Worm (Caenorhabditis elegans) whole organism, young adult: ENCODE results near the gene hlh-11.

Experiments used
- B0019.2 ChIP-seq: fragments of 200-800 bp; sonication (Bioruptor generic); conservative IDR thresholded peaks from 2 replicates; pipeline ENCODE4 v1.3.6; 2022; ENCODE audit warnings: missing genetic modification reagents, missing genetic modification characterization, missing compliant biosample characterization
- B0035.1 ChIP-seq: sonication (generic microtip); optimal IDR thresholded peaks from 2 replicates; lab custom pipeline; 2016; ENCODE audit warnings: missing genetic modification characterization, mild to moderate bottlenecking, missing compliant biosample characterization, missing genotype, missing genetic modification reagents
- B0336.3 ChIP-seq: fragments of 200-800 bp; sonication (Bioruptor generic); IDR thresholded peaks from 2 replicates; pipeline ENCODE4 v1.3.6; 2022; ENCODE audit warnings: missing genetic modification characterization, missing compliant biosample characterization
- F10E7.11 ChIP-seq: sonication (generic microtip); optimal IDR thresholded peaks from 2 replicates; lab custom pipeline; 2017; ENCODE audit warnings: mild to moderate bottlenecking, missing genetic modification characterization, moderate library complexity, missing compliant biosample characterization
- F22D6.2 ChIP-seq: sonication (generic microtip); optimal IDR thresholded peaks from 2 replicates; lab custom pipeline; 2016; ENCODE audit warnings: mild to moderate bottlenecking, missing genetic modification characterization, missing compliant biosample characterization
- F23B12.7 ChIP-seq: sonication (generic microtip); optimal IDR thresholded peaks from 2 replicates; lab custom pipeline; 2017; ENCODE audit warnings: missing genetic modification characterization, mild to moderate bottlenecking, missing compliant biosample characterization, antibody characterized with exemption, moderate library complexity; ENCODE audit not compliant: insufficient read depth
- F33H1.4 ChIP-seq: fragments of 200-800 bp; sonication (Bioruptor generic); IDR thresholded peaks from 2 replicates; pipeline ENCODE4 v1.3.6; 2022; ENCODE audit warnings: missing genetic modification reagents, missing genetic modification characterization, missing compliant biosample characterization
- F49E8.2 ChIP-seq: sonication (generic microtip); optimal IDR thresholded peaks from 3 replicates; lab custom pipeline; 2017; ENCODE audit warnings: missing genetic modification characterization, mild to moderate bottlenecking, missing compliant biosample characterization, antibody characterized with exemption, moderate library complexity; ENCODE audit not compliant: insufficient read depth
- F52B5.7 ChIP-seq: sonication (generic microtip); optimal IDR thresholded peaks from 2 replicates; lab custom pipeline; 2016; ENCODE audit warnings: mild to moderate bottlenecking, missing genetic modification characterization, missing compliant biosample characterization
- F55B11.4 ChIP-seq: sonication (generic microtip); optimal IDR thresholded peaks from 2 replicates; lab custom pipeline; 2016; ENCODE audit warnings: missing compliant biosample characterization, missing genetic modification characterization, borderline replicate concordance; ENCODE audit not compliant: insufficient read depth
- K12H6.12 ChIP-seq: fragments of 200-800 bp; sonication (Bioruptor generic); optimal IDR thresholded peaks from 2 replicates; lab custom pipeline; 2018; ENCODE audit warnings: mild to moderate bottlenecking, missing genetic modification characterization, missing compliant biosample characterization
- Y53F4B.3 ChIP-seq: fragments of 200-800 bp; sonication (Bioruptor generic); IDR thresholded peaks from 2 replicates; pipeline ENCODE4 v1.3.6; 2022; ENCODE audit warnings: missing genetic modification reagents, missing genetic modification characterization, missing compliant biosample characterization
- Y67H2A.10 ChIP-seq: fragments of 200-800 bp; sonication (Bioruptor generic); conservative IDR thresholded peaks from 2 replicates; pipeline ENCODE4 v1.3.6; 2022; ENCODE audit warnings: missing genetic modification reagents, missing genetic modification characterization, missing compliant biosample characterization
- Y79H2A.3 ChIP-seq: fragments of 200-800 bp; sonication (Bioruptor generic); conservative IDR thresholded peaks from 2 replicates; pipeline ENCODE4 v1.3.6; 2022; ENCODE audit warnings: missing genetic modification reagents, missing genetic modification characterization, missing compliant biosample characterization
- ZK185.1 ChIP-seq: sonication (generic microtip); optimal IDR thresholded peaks from 2 replicates; lab custom pipeline; 2016; ENCODE audit warnings: mild to moderate bottlenecking, missing genetic modification characterization, missing compliant biosample characterization; ENCODE audit not compliant: poor library complexity, severe bottlenecking
- akir-1 ChIP-seq: fragments of 200-800 bp; sonication (Bioruptor generic); optimal IDR thresholded peaks from 2 replicates; lab custom pipeline; 2018; ENCODE audit warnings: mild to moderate bottlenecking, missing genetic modification characterization, moderate library complexity, missing compliant biosample characterization
- aptf-3 ChIP-seq: fragments of 200-800 bp; sonication (Bioruptor generic); IDR thresholded peaks from 2 replicates; pipeline ENCODE4 v1.3.6; 2022; ENCODE audit warnings: missing genetic modification characterization, missing compliant biosample characterization
- athp-1 ChIP-seq: sonication (generic microtip); optimal IDR thresholded peaks from 2 replicates; lab custom pipeline; 2017; ENCODE audit warnings: mild to moderate bottlenecking, missing genetic modification characterization, missing compliant biosample characterization
- ccch-3 ChIP-seq: fragments of 200-800 bp; sonication (Bioruptor generic); optimal IDR thresholded peaks from 2 replicates; lab custom pipeline; 2018; ENCODE audit warnings: mild to moderate bottlenecking, missing genetic modification characterization, missing compliant biosample characterization
- cebp-2 ChIP-seq: fragments of 200-800 bp; sonication (Bioruptor generic); IDR thresholded peaks from 2 replicates; pipeline ENCODE4 v1.3.6; 2022; ENCODE audit warnings: missing genetic modification characterization, missing compliant biosample characterization
- ceh-40 ChIP-seq: fragments of 200-800 bp; sonication (Bioruptor generic); IDR thresholded peaks from 2 replicates; pipeline ENCODE4 v1.3.6; 2022; ENCODE audit warnings: missing genetic modification characterization, missing compliant biosample characterization
- die-1 ChIP-seq: sonication (generic microtip); optimal IDR thresholded peaks from 2 replicates; lab custom pipeline; 2016; ENCODE audit warnings: missing genotype, mild to moderate bottlenecking, missing genetic modification characterization, missing compliant biosample characterization
- dox-1 ChIP-seq: fragments of 200-800 bp; sonication (Bioruptor generic); IDR thresholded peaks from 2 replicates; pipeline ENCODE4 v1.3.6; 2022; ENCODE audit warnings: missing genetic modification reagents, missing genetic modification characterization, missing compliant biosample characterization
- egl-44 ChIP-seq: fragments of 200-800 bp; sonication (Bioruptor generic); IDR thresholded peaks from 2 replicates; pipeline ENCODE4 v1.3.6; 2022; ENCODE audit warnings: missing genetic modification reagents, missing genetic modification characterization, missing compliant biosample characterization
- egrh-3 ChIP-seq: fragments of 200-800 bp; sonication (Bioruptor generic); IDR thresholded peaks from 2 replicates; pipeline ENCODE4 v1.3.6; 2022; ENCODE audit warnings: missing genetic modification reagents, missing genetic modification characterization, missing compliant biosample characterization
- ets-4 ChIP-seq: fragments of 200-800 bp; sonication (Bioruptor generic); optimal IDR thresholded peaks from 2 replicates; lab custom pipeline; 2018; ENCODE audit warnings: mild to moderate bottlenecking, missing genetic modification characterization, missing compliant biosample characterization
- fkh-3 ChIP-seq: sonication (generic microtip); optimal IDR thresholded peaks from 2 replicates; lab custom pipeline; 2016; ENCODE audit warnings: mild to moderate bottlenecking, missing genetic modification characterization, missing compliant biosample characterization
- hlh-12 ChIP-seq: sonication (generic microtip); optimal IDR thresholded peaks from 2 replicates; lab custom pipeline; 2016; ENCODE audit warnings: missing genetic modification characterization, missing compliant biosample characterization
- hlh-26 ChIP-seq: fragments of 200-800 bp; sonication (Bioruptor generic); conservative IDR thresholded peaks from 2 replicates; pipeline ENCODE4 v1.3.6; 2022; ENCODE audit warnings: missing genetic modification reagents, missing genetic modification characterization, missing compliant biosample characterization
- hmg-1.2 ChIP-seq: fragments of 200-800 bp; sonication (Bioruptor generic); IDR thresholded peaks from 2 replicates; pipeline ENCODE4 v1.3.6; 2022; ENCODE audit warnings: missing genetic modification reagents, missing genetic modification characterization, missing compliant biosample characterization
- lin-54 ChIP-seq: fragments of 200-800 bp; sonication (Bioruptor generic); optimal IDR thresholded peaks from 2 replicates; lab custom pipeline; 2018; ENCODE audit warnings: mild to moderate bottlenecking, missing genetic modification characterization, missing compliant biosample characterization
- lir-1 ChIP-seq: fragments of 200-800 bp; sonication (Bioruptor generic); conservative IDR thresholded peaks from 2 replicates; pipeline ENCODE4 v1.3.6; 2022; ENCODE audit warnings: missing genetic modification reagents, missing genetic modification characterization, missing compliant biosample characterization
- lsl-1 ChIP-seq: fragments of 200-800 bp; sonication (Bioruptor generic); optimal IDR thresholded peaks from 2 replicates; lab custom pipeline; 2018; ENCODE audit warnings: mild to moderate bottlenecking, missing genetic modification characterization, moderate library complexity, missing compliant biosample characterization
- madf-10 ChIP-seq: sonication (generic microtip); optimal IDR thresholded peaks from 2 replicates; lab custom pipeline; 2016; ENCODE audit warnings: mild to moderate bottlenecking, missing genetic modification characterization, missing compliant biosample characterization
- mcd-1 ChIP-seq: fragments of 200-800 bp; sonication (Bioruptor generic); IDR thresholded peaks from 2 replicates; pipeline ENCODE4 v1.3.6; 2022; ENCODE audit warnings: missing genetic modification reagents, missing genetic modification characterization, missing compliant biosample characterization
- mes-4 ChIP-seq: sonication (generic microtip); optimal IDR thresholded peaks from 2 replicates; lab custom pipeline; 2016; ENCODE audit warnings: missing genotype, missing genetic modification characterization, missing compliant biosample characterization
- mxl-1 ChIP-seq: sonication (generic microtip); optimal IDR thresholded peaks from 2 replicates; lab custom pipeline; 2016; ENCODE audit warnings: missing genetic modification characterization, missing compliant biosample characterization
- nfya-1 ChIP-seq: sonication (generic microtip); optimal IDR thresholded peaks from 2 replicates; lab custom pipeline; 2017; ENCODE audit warnings: antibody characterized with exemption, missing compliant biosample characterization, missing genetic modification characterization, borderline replicate concordance; ENCODE audit not compliant: insufficient read depth
- nhr-90 ChIP-seq: sonication (generic microtip); optimal IDR thresholded peaks from 2 replicates; lab custom pipeline; 2016; ENCODE audit warnings: missing genotype, mild to moderate bottlenecking, missing genetic modification characterization, missing compliant biosample characterization
- pbrm-1 ChIP-seq: fragments of 200-800 bp; sonication (Bioruptor generic); IDR thresholded peaks from 2 replicates; pipeline ENCODE4 v1.3.6; 2022; ENCODE audit warnings: missing genetic modification reagents, missing genetic modification characterization, missing compliant biosample characterization
- repo-1 ChIP-seq: sonication (generic microtip); optimal IDR thresholded peaks from 2 replicates; lab custom pipeline; 2017; ENCODE audit warnings: mild to moderate bottlenecking, missing genetic modification characterization, missing compliant biosample characterization
- sea-2 ChIP-seq: fragments of 200-800 bp; sonication (Bioruptor generic); IDR thresholded peaks from 2 replicates; pipeline ENCODE4 v1.3.6; 2022; ENCODE audit warnings: missing genetic modification characterization, missing compliant biosample characterization
- snpc-1.1 ChIP-seq: sonication (generic microtip); optimal IDR thresholded peaks from 2 replicates; lab custom pipeline; 2017; ENCODE audit warnings: missing genetic modification characterization, mild to moderate bottlenecking, missing compliant biosample characterization, antibody characterized with exemption, moderate library complexity, missing genotype, missing genetic modification reagents; ENCODE audit not compliant: insufficient read depth
- snpc-1.3 ChIP-seq: sonication (generic microtip); optimal IDR thresholded peaks from 2 replicates; lab custom pipeline; 2017; ENCODE audit warnings: missing genetic modification characterization, mild to moderate bottlenecking, missing compliant biosample characterization, antibody characterized with exemption, moderate library complexity, missing genotype, missing genetic modification reagents; ENCODE audit not compliant: insufficient read depth
- tbp1 ChIP-seq: fragments of 200-800 bp; sonication (Bioruptor generic); optimal IDR thresholded peaks from 2 replicates; lab custom pipeline; 2018; ENCODE audit warnings: mild to moderate bottlenecking, missing genetic modification characterization, missing compliant biosample characterization
- tlf-1 ChIP-seq: fragments of 200-800 bp; sonication (Bioruptor generic); optimal IDR thresholded peaks from 2 replicates; lab custom pipeline; 2018; ENCODE audit warnings: mild to moderate bottlenecking, missing genetic modification characterization, missing compliant biosample characterization
- ztf-18 ChIP-seq: sonication (generic microtip); optimal IDR thresholded peaks from 2 replicates; lab custom pipeline; 2016; ENCODE audit warnings: missing genotype, mild to moderate bottlenecking, missing genetic modification characterization, missing compliant biosample characterization
- ztf-22 ChIP-seq: fragments of 200-800 bp; sonication (Bioruptor generic); optimal IDR thresholded peaks from 2 replicates; lab custom pipeline; 2018; ENCODE audit warnings: mild to moderate bottlenecking, missing genetic modification characterization, moderate library complexity, missing compliant biosample characterization

The hlh-11 gene

DNA sequence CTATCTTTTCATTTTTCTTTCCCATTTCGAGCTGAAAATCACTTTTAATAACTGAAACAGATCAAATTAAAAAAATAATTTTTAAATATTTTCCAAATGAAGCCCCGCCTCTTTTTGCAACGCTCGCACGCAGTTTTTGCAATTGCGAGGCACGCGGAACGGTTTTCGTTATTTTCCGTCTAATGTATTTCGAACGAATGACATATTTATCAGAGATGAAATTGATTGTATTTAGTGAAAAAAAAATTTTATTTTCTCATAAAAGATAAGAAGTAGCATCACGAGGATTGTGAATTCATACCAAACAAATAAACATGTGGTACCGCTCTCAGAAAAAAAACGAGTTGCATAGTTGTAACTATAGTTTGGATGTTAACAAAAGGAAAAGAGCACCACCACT, 10.3 kb downstream of the hlh-11 start, which contains the start of gene rpac-19 (continued):
- TF ChIP-seq lsl-1 (peak; percentile 57), F55B11.4 (tag; lab: Kevin White, UChicago) (no peak), repo-1 (tag; lab: Kevin White, UChicago) (peak; percentile 89), F52B5.7 (tag; lab: Kevin White, UChicago) (peak; percentile 65), fkh-3 (no peak), dox-1 (no peak), nfya-1 (tag; lab: Kevin White, UChicago) (no peak), Y79H2A.3 (no peak; the same call in 1 of the 2 replicates), mcd-1 (peak; percentile 78), hlh-12 (no peak), F10E7.11 (peak; percentile 89), nhr-90 (tag; lab: Kevin White, UChicago) (peak; percentile 28), egrh-3 (GFP tag; lab: Robert Waterston, UW) (no peak), F49E8.2 (peak; percentile 44), F23B12.7 (tag; lab: Kevin White, UChicago) (peak; percentile 53), die-1 (tag; lab: Kevin White, UChicago) (peak; percentile 28), lin-54 (GFP tag; lab: Kevin White, UChicago) (peak; percentile 80), ztf-18 (peak; percentile 75), tlf-1 (GFP tag; lab: Kevin White, UChicago) (peak; percentile 86), cebp-2 (GFP tag; lab: Robert Waterston, UW) (no peak), mes-4 (tag; lab: Kevin White, UChicago) (peak; percentile 53), ztf-22 (GFP tag; lab: Kevin White, UChicago) (peak; percentile 34), mxl-1 (tag; lab: Kevin White, UChicago) (peak; percentile 31), snpc-1.1 (tag; lab: Kevin White, UChicago) (peak; percentile 67), B0336.3 (GFP tag; lab: Robert Waterston, UW) (peak; percentile 76), egl-44 (peak; percentile 83), ccch-3 (no peak), aptf-3 (GFP tag; lab: Robert Waterston, UW) (no peak), akir-1 (GFP tag; lab: Kevin White, UChicago) (no peak), K12H6.12 (tag; lab: Kevin White, UChicago) (peak; percentile 25), madf-10 (tag; lab: Kevin White, UChicago) (peak; percentile 80), ceh-40 (GFP tag; lab: Robert Waterston, UW) (no peak), ZK185.1 (tag; lab: Kevin White, UChicago) (peak; percentile 81), hlh-26 (no peak), ets-4 (GFP tag; lab: Kevin White, UChicago) (no peak), hmg-1.2 (GFP tag; lab: Robert Waterston, UW) (peak; percentile 45), pbrm-1 (peak; percentile 85), athp-1 (tag; lab: Kevin White, UChicago) (peak; percentile 83), snpc-1.3 (peak; percentile 53), F22D6.2 (tag; lab: Kevin White, UChicago) (peak; percentile 38), F33H1.4 (GFP tag; lab: Robert Waterston, UW) (peak; percentile 66), Y67H2A.10 (GFP tag; lab: Robert Waterston, UW) (peak; percentile 35; the same call in 1 of the 2 replicates), sea-2 (GFP tag; lab: Robert Waterston, UW) (no peak), Y53F4B.3 (GFP tag; lab: Robert Waterston, UW) (no peak), B0019.2 (GFP tag; lab: Robert Waterston, UW) (no peak), tbp1 (GFP tag; lab: Kevin White, UChicago) (peak; percentile 65), lir-1 (GFP tag; lab: Robert Waterston, UW) (no peak), B0035.1 (tag; lab: Kevin White, UChicago) (peak; percentile 13)
